ENCODE assay signal across 4 worm cellular contexts in the genomic region with DNA sequence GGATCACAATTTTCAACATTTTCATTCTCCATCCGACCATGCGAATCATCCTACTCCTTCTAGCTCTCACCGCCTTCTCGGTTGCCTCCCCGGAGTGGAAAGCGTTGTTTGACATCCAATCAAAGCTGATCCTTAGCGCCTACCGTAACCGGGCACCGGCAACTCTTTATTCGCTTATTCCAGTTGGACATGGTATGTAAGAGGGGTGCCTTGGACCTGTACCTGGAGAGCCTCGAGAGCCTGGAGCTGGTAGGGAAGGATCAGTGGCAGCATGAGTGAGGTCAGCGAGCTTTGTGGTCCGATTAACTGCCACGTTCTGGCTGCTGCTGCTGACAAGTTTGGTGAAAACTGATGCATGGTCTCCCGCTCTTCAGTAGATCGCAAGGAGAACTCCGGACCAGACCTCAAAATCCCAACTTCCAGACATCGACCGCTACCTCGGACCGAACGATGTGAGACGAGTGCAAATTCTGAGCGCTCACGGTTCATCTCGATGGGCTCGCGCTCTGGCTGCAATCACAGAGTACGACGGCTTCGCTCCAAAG.
TF ChIP-seq lines count a peak whose summit lies in the region.

A gene (plus strand): TSS at position 38 of the 545 bp plus-strand sequence.

TF ChIP-seq in whole organism, L4 larva, 104 proteins besides CTCF, POLR2A, EP300 and RAD21:
- TF ChIP-seq hlh-11 (tag; optimal IDR thresholded peaks at IDR 0.05; lab: Kevin White, UChicago) (no peak), unc-62 (GFP tag; optimal IDR thresholded peaks at IDR 0.05 in 1 of 2; lab: Kevin White, UChicago) (no peak), unc-62 (tag; optimal IDR thresholded peaks at IDR 0.05; lab: Kevin White, UChicago) (no peak), duxl-1 (tag; optimal IDR thresholded peaks at IDR 0.05; lab: Kevin White, UChicago; ENCODE audit: poor library complexity) (peak; percentile 21), sdz-12 (GFP tag; optimal IDR thresholded peaks at IDR 0.05; lab: Kevin White, UChicago) (peak; percentile 45), set-16 (GFP tag; IDR thresholded peaks at IDR 0.05; lab: Robert Waterston, UW) (peak; percentile 72)
TF ChIP-seq in whole organism, L4 larva: peak in this region for 3.

TF ChIP-seq in whole organism, early embryonic, 17 proteins besides CTCF, POLR2A, EP300 and RAD21:
- TF ChIP-seq tbx-37 (GFP tag; conservative IDR thresholded peaks at IDR 0.05; lab: Robert Waterston, UW) (no peak), ets-7 (tag; optimal IDR thresholded peaks at IDR 0.05; lab: Kevin White, UChicago) (no peak), ama-1 (optimal IDR thresholded peaks at IDR 0.05; lab: Kevin White, UChicago) (peak; percentile 73)

TF ChIP-seq in whole organism, late embryonic, 69 proteins besides CTCF, POLR2A, EP300 and RAD21:
- no peak for TF ChIP-seq ceh-18 (tag; optimal IDR thresholded peaks at IDR 0.05; lab: Kevin White, UChicago)
- peak; percentile 91 for TF ChIP-seq elt-4 (tag; optimal IDR thresholded peaks at IDR 0.05; lab: Kevin White, UChicago)

TF ChIP-seq in whole organism, young adult, 124 proteins besides CTCF, POLR2A, EP300 and RAD21:
- TF ChIP-seq snpc-3.4 (tag; optimal IDR thresholded peaks at IDR 0.05; lab: Kevin White, UChicago) (no peak), nhr-179 (tag; optimal IDR thresholded peaks at IDR 0.05; lab: Kevin White, UChicago) (no peak), ztf-25 (GFP tag; IDR thresholded peaks at IDR 0.05; lab: Robert Waterston, UW) (no peak), egrh-3 (GFP tag; IDR thresholded peaks at IDR 0.05; lab: Robert Waterston, UW) (0 out of 2 replicates have a peak, but pooled peaks have one; percentile 37), B0336.3 (GFP tag; IDR thresholded peaks at IDR 0.05; lab: Robert Waterston, UW) (0 out of 2 replicates have a peak, but pooled peaks have one; percentile 27), madf-3 (GFP tag; IDR thresholded peaks at IDR 0.05; lab: Robert Waterston, UW) (no peak), mcd-1 (GFP tag; IDR thresholded peaks at IDR 0.05; lab: Robert Waterston, UW) (0 out of 2 replicates have a peak, but pooled peaks have one; percentile 40), somi-1 (GFP tag; optimal IDR thresholded peaks at IDR 0.05; lab: Kevin White, UChicago) (no peak), repo-1 (tag; optimal IDR thresholded peaks at IDR 0.05; lab: Kevin White, UChicago) (peak; percentile 17), T07F8.4 (tag; optimal IDR thresholded peaks at IDR 0.05; lab: Kevin White, UChicago) (no peak), tlf-1 (GFP tag; optimal IDR thresholded peaks at IDR 0.05; lab: Kevin White, UChicago) (no peak), F57C9.4 (tag; optimal IDR thresholded peaks at IDR 0.05; lab: Kevin White, UChicago) (no peak), zfh-2 (GFP tag; conservative IDR thresholded peaks at IDR 0.05; lab: Robert Waterston, UW) (peak; percentile 69), ceh-91 (GFP tag; IDR thresholded peaks at IDR 0.05; lab: Robert Waterston, UW) (no peak), attf-5 (GFP tag; optimal IDR thresholded peaks at IDR 0.05; lab: Kevin White, UChicago) (no peak), ceh-79 (tag; optimal IDR thresholded peaks at IDR 0.05; lab: Kevin White, UChicago) (no peak), mes-4 (tag; optimal IDR thresholded peaks at IDR 0.05; lab: Kevin White, UChicago) (no peak), B0261.1 (tag; optimal IDR thresholded peaks at IDR 0.05; lab: Kevin White, UChicago) (no peak), ztf-26 (tag; optimal IDR thresholded peaks at IDR 0.05; lab: Kevin White, UChicago) (no peak), lin-40 (tag; optimal IDR thresholded peaks at IDR 0.05; lab: Kevin White, UChicago) (no peak), hmg-1.2 (GFP tag; IDR thresholded peaks at IDR 0.05; lab: Robert Waterston, UW) (no peak), atf-7 (tag; optimal IDR thresholded peaks at IDR 0.05; lab: Kevin White, UChicago) (no peak)
